Worm (Caenorhabditis elegans): ENCODE data around the gene met-2.

ce11 chrIII:8417192-8417967 lies 42.3 kb downstream of the met-2 start:
- TF ChIP-seq B0310.2 (tag; optimal IDR thresholded peaks at IDR 0.05) (peak; percentile 26), aly-1 (tag; optimal IDR thresholded peaks at IDR 0.05) (no peak), F13C5.2 (tag; optimal IDR thresholded peaks at IDR 0.05) (peak; percentile 15), flt-1 (GFP tag; IDR thresholded peaks at IDR 0.05) (0 out of 2 replicates have a peak, but pooled peaks have one; percentile 2), ceh-36 (tag; optimal IDR thresholded peaks at IDR 0.05) (no peak), hmbx-1 (tag; optimal IDR thresholded peaks at IDR 0.05) (no peak), scrt-1 (GFP tag; IDR thresholded peaks at IDR 0.05) (no peak), ama-1 (optimal IDR thresholded peaks at IDR 0.05) (no peak), tbx-37 (GFP tag; conservative IDR thresholded peaks at IDR 0.05) (no peak), hnd-1 (tag; optimal IDR thresholded peaks at IDR 0.05) (no peak), tra-4 (tag; optimal IDR thresholded peaks at IDR 0.05) (no peak), pes-1 (GFP tag; IDR thresholded peaks at IDR 0.05) (no peak), ets-7 (tag; optimal IDR thresholded peaks at IDR 0.05) (no peak)
